Worm (Caenorhabditis elegans): ENCODE data around the gene nspb-2.

DNA sequence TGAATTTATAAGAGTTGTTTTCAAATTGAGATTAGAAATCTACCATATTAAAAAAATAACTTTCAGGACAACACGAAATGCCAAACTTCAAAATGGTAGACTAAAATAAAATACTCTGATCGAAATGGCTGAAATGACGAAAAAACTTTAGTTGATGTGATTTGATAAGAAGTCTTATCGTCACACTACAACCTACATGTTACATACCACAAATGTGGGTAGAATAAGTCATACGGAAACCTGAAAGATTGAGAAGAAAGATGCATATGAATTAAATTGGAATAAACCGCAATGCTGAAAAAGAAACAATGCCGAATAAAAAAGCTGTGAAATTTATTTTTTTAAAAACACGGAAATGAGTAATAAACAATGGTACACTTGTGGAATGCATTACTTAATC lies 15.6 kb downstream of the nspb-2 start:
- TF ChIP-seq ztf-29 (GFP tag; IDR thresholded peaks at IDR 0.05) = no peak
- no peak for TF ChIP-seq T22C8.4 (GFP tag; IDR thresholded peaks at IDR 0.05)
- TF ChIP-seq flt-1 (GFP tag; IDR thresholded peaks at IDR 0.05) = no peak
- no peak for TF ChIP-seq klf-2 (GFP tag; conservative IDR thresholded peaks at IDR 0.05)
